Worm (Caenorhabditis elegans) whole organism, L4 larva: ENCODE measurements around the gene cpt-4.
A peak's percentile ranks its signal among the peaks of the same experiment; 100 is the strongest.

Source experiments
- D1046.2 ChIP-seq: fragments of 200-800 bp; sonication (Bioruptor generic); IDR thresholded peaks from 2 replicates; pipeline ENCODE4 v1.3.6; 2022; ENCODE audit warnings: missing genetic modification characterization, missing compliant biosample characterization
- F10B5.3 ChIP-seq: sonication (generic microtip); optimal IDR thresholded peaks from 2 replicates; lab custom pipeline; 2016; ENCODE audit warnings: mild to moderate bottlenecking, missing genetic modification characterization, missing compliant biosample characterization
- F37D6.2 ChIP-seq: sonication (generic microtip); optimal IDR thresholded peaks from 2 replicates; lab custom pipeline; 2016; ENCODE audit warnings: mild to moderate bottlenecking, missing genetic modification characterization, missing compliant biosample characterization
- T20F7.1 ChIP-seq: fragments of 200-800 bp; sonication (Bioruptor generic); optimal IDR thresholded peaks from 2 replicates; lab custom pipeline; 2018; ENCODE audit warnings: mild to moderate bottlenecking, missing genetic modification characterization, missing compliant biosample characterization
- T26A8.4 ChIP-seq: fragments of 200-800 bp; sonication (Bioruptor generic); IDR thresholded peaks from 2 replicates; pipeline ENCODE4 v1.3.6; 2022; ENCODE audit warnings: missing genetic modification characterization, missing compliant biosample characterization
- Y105C5A.15 ChIP-seq: fragments of 200-800 bp; sonication (Bioruptor generic); IDR thresholded peaks from 2 replicates; pipeline ENCODE4 v1.3.6; 2022; ENCODE audit warnings: missing genetic modification characterization, missing compliant biosample characterization
- Y48G9A.11 ChIP-seq: fragments of 200-800 bp; sonication (Bioruptor generic); IDR thresholded peaks from 2 replicates; pipeline ENCODE4 v1.3.6; 2022; ENCODE audit warnings: missing genetic modification reagents, missing genetic modification characterization, missing compliant biosample characterization
- Y5F2A.4 ChIP-seq: fragments of 200-800 bp; sonication (Bioruptor generic); optimal IDR thresholded peaks from 2 replicates; lab custom pipeline; 2018; ENCODE audit warnings: mild to moderate bottlenecking, missing genetic modification characterization, missing compliant biosample characterization
- ZK337.2 ChIP-seq: fragments of 200-800 bp; sonication (Bioruptor generic); IDR thresholded peaks from 2 replicates; pipeline ENCODE4 v1.3.6; 2022; ENCODE audit warnings: missing genetic modification reagents, missing genetic modification characterization, missing compliant biosample characterization
- ZK546.5 ChIP-seq, 2 experiments: sonication (generic microtip); optimal IDR thresholded peaks; 2 replicates each; lab custom pipeline; 2017; ENCODE audit warnings: missing biosample characterization in 2 of 2, missing genetic modification characterization in 2 of 2
- aly-2 ChIP-seq: sonication (generic microtip); optimal IDR thresholded peaks from 2 replicates; lab custom pipeline; 2018; ENCODE audit warnings: missing biosample characterization, missing genetic modification characterization
- attf-4 ChIP-seq: sonication (generic microtip); optimal IDR thresholded peaks from 3 replicates; lab custom pipeline; 2017; ENCODE audit warnings: missing biosample characterization, missing genetic modification characterization
- ceh-20 ChIP-seq: fragments of 200-800 bp; sonication (Bioruptor generic); IDR thresholded peaks from 2 replicates; pipeline ENCODE4 v1.3.6; 2022; ENCODE audit warnings: missing genetic modification reagents, missing genetic modification characterization, missing compliant biosample characterization
- ceh-44 ChIP-seq: fragments of 200-800 bp; sonication (Bioruptor generic); IDR thresholded peaks from 2 replicates; pipeline ENCODE4 v1.3.6; 2022; ENCODE audit warnings: missing genetic modification reagents, missing genetic modification characterization, missing compliant biosample characterization
- ceh-62 ChIP-seq: sonication (generic microtip); optimal IDR thresholded peaks from 2 replicates; lab custom pipeline; 2017; ENCODE audit warnings: missing biosample characterization, missing genetic modification characterization
- ceh-82 ChIP-seq: sonication (generic microtip); optimal IDR thresholded peaks from 2 replicates; lab custom pipeline; 2017; ENCODE audit warnings: missing biosample characterization, missing genetic modification characterization
- daf-16 ChIP-seq, 3 experiments: sonication (generic microtip); optimal IDR thresholded peaks; 2 replicates each; lab custom pipeline; 2016 to 2017; ENCODE audit warnings: missing genetic modification characterization in 3 of 3, missing genetic modification reagents in 3 of 3, mild to moderate bottlenecking in 2 of 3, missing compliant biosample characterization in 2 of 3, missing biosample characterization in 1 of 3, moderate library complexity in 1 of 3
- dmd-6 ChIP-seq: fragments of 200-800 bp; sonication (Bioruptor generic); IDR thresholded peaks from 2 replicates; pipeline ENCODE4 v1.3.6; 2022; ENCODE audit warnings: missing genetic modification reagents, missing genetic modification characterization, missing compliant biosample characterization
- dmd-9 ChIP-seq: fragments of 200-800 bp; sonication (Bioruptor generic); IDR thresholded peaks from 2 replicates; pipeline ENCODE4 v1.3.6; 2022; ENCODE audit warnings: missing genetic modification reagents, missing genetic modification characterization, missing compliant biosample characterization
- duxl-1 ChIP-seq: sonication (generic microtip); optimal IDR thresholded peaks from 2 replicates; lab custom pipeline; 2016; ENCODE audit warnings: mild to moderate bottlenecking, missing genetic modification characterization, moderate library complexity, missing compliant biosample characterization; ENCODE audit not compliant: poor library complexity
- fkh-10 ChIP-seq: fragments of 150-350 bp; optimal IDR thresholded peaks from 2 replicates; lab custom pipeline; 2014; ENCODE audit warnings: missing biosample characterization, missing genetic modification reagents, missing genetic modification characterization
- fos-1 ChIP-seq: fragments of 150-350 bp; optimal IDR thresholded peaks from 2 replicates; lab custom pipeline; 2014; ENCODE audit warnings: missing biosample characterization, missing genetic modification characterization
- gei-8 ChIP-seq: fragments of 200-800 bp; sonication (Bioruptor generic); optimal IDR thresholded peaks from 2 replicates; lab custom pipeline; 2018; ENCODE audit warnings: mild to moderate bottlenecking, missing genetic modification characterization, missing compliant biosample characterization
- hif-1 ChIP-seq, 2 experiments: sonication (generic microtip); optimal IDR thresholded peaks; 2 replicates each; lab custom pipeline; 2016 to 2017; ENCODE audit warnings: missing compliant biosample characterization in 2 of 2, missing genetic modification characterization in 2 of 2, missing genetic modification reagents in 2 of 2, missing genotype in 2 of 2, mild to moderate bottlenecking in 1 of 2
- hlh-30 ChIP-seq: sonication (generic microtip); optimal IDR thresholded peaks from 2 replicates; lab custom pipeline; 2017; ENCODE audit warnings: antibody characterized with exemption, mild to moderate bottlenecking, missing genetic modification characterization, missing compliant biosample characterization; ENCODE audit not compliant: insufficient read depth
- hmg-1.1 ChIP-seq: fragments of 200-800 bp; sonication (Bioruptor generic); IDR thresholded peaks from 2 replicates; pipeline ENCODE4 v1.3.6; 2022; ENCODE audit warnings: missing genetic modification reagents, missing genetic modification characterization, missing compliant biosample characterization
- lin-1 ChIP-seq: fragments of 200-800 bp; sonication (Bioruptor generic); IDR thresholded peaks from 2 replicates; pipeline ENCODE4 v1.3.6; 2022; ENCODE audit warnings: missing genetic modification reagents, missing genetic modification characterization, missing compliant biosample characterization
- lin-38 ChIP-seq: fragments of 200-800 bp; sonication (Bioruptor generic); IDR thresholded peaks from 2 replicates; pipeline ENCODE4 v1.3.6; 2022; ENCODE audit warnings: missing genetic modification reagents, missing genetic modification characterization, missing compliant biosample characterization
- lir-3 ChIP-seq: sonication (generic microtip); optimal IDR thresholded peaks from 2 replicates; lab custom pipeline; 2016; ENCODE audit warnings: mild to moderate bottlenecking, missing genetic modification characterization, missing compliant biosample characterization
- lsy-2 ChIP-seq, 2 experiments: fragments of 150-350 bp in 1 of 2; sonication (generic microtip) in 1 of 2; optimal IDR thresholded peaks; 2 replicates each; lab custom pipeline; 2014 to 2017; ENCODE audit warnings: missing biosample characterization in 2 of 2, missing genetic modification characterization in 2 of 2
- madf-9 ChIP-seq: fragments of 200-800 bp; sonication (Bioruptor generic); conservative IDR thresholded peaks from 2 replicates; pipeline ENCODE4 v1.3.6; 2022; ENCODE audit warnings: missing genetic modification reagents, missing genetic modification characterization, missing compliant biosample characterization
- mdt-29 ChIP-seq: fragments of 200-800 bp; sonication (Bioruptor generic); IDR thresholded peaks from 2 replicates; pipeline ENCODE4 v1.3.6; 2022; ENCODE audit warnings: missing genetic modification reagents, missing genetic modification characterization, missing compliant biosample characterization
- mxl-3 ChIP-seq: fragments of 200-800 bp; sonication (Bioruptor generic); optimal IDR thresholded peaks from 2 replicates; lab custom pipeline; 2018; ENCODE audit warnings: mild to moderate bottlenecking, missing genetic modification characterization, missing compliant biosample characterization
- nhr-102 ChIP-seq: sonication (generic microtip); optimal IDR thresholded peaks from 2 replicates; lab custom pipeline; 2016; ENCODE audit warnings: mild to moderate bottlenecking, missing genetic modification characterization, moderate library complexity, missing compliant biosample characterization
- nhr-237 ChIP-seq: sonication (generic microtip); optimal IDR thresholded peaks from 2 replicates; lab custom pipeline; 2017; ENCODE audit warnings: missing biosample characterization, missing genetic modification characterization
- nhr-25 ChIP-seq: sonication (generic microtip); optimal IDR thresholded peaks from 2 replicates; lab custom pipeline; 2017; ENCODE audit warnings: missing genetic modification characterization, mild to moderate bottlenecking, missing compliant biosample characterization, antibody characterized with exemption, moderate library complexity, borderline replicate concordance; ENCODE audit not compliant: insufficient read depth
- nhr-28 ChIP-seq: fragments of 150-350 bp; optimal IDR thresholded peaks from 2 replicates; lab custom pipeline; 2014; ENCODE audit warnings: missing biosample characterization, missing genetic modification characterization
- nhr-42 ChIP-seq: fragments of 200-800 bp; sonication (Bioruptor generic); IDR thresholded peaks from 2 replicates; pipeline ENCODE4 v1.3.6; 2022; ENCODE audit warnings: missing genetic modification characterization, missing compliant biosample characterization
- nhr-6 ChIP-seq: fragments of 150-350 bp; optimal IDR thresholded peaks from 2 replicates; lab custom pipeline; 2014; ENCODE audit warnings: missing biosample characterization, missing genetic modification characterization
- pha-4 ChIP-seq, 2 experiments: fragments of 150-350 bp in 1 of 2; fragments of 200-800 bp in 1 of 2; sonication (Bioruptor generic) in 1 of 2; IDR thresholded peaks in 1 of 2; optimal IDR thresholded peaks in 1 of 2; 2 replicates each; pipeline versions ENCODE4 v1.3.6 to Lab custom; 2014 to 2022; ENCODE audit warnings: missing genetic modification characterization in 2 of 2, missing genetic modification reagents in 2 of 2, missing biosample characterization in 1 of 2, missing compliant biosample characterization in 1 of 2
- pqm-1 ChIP-seq: sonication (generic microtip); optimal IDR thresholded peaks from 2 replicates; lab custom pipeline; 2017; ENCODE audit warnings: missing biosample characterization, missing genetic modification characterization
- rbr-2 ChIP-seq: sonication (generic microtip); optimal IDR thresholded peaks from 2 replicates; lab custom pipeline; 2016; ENCODE audit warnings: missing genotype, missing genetic modification characterization, missing compliant biosample characterization
- saeg-2 ChIP-seq: fragments of 200-800 bp; sonication (Bioruptor generic); IDR thresholded peaks from 2 replicates; pipeline ENCODE4 v1.3.6; 2022; ENCODE audit warnings: missing genetic modification reagents, missing genetic modification characterization, missing compliant biosample characterization
- sdz-12 ChIP-seq: fragments of 200-800 bp; sonication (Bioruptor generic); optimal IDR thresholded peaks from 2 replicates; lab custom pipeline; 2018; ENCODE audit warnings: mild to moderate bottlenecking, missing genetic modification characterization, missing compliant biosample characterization
- snpc-4 ChIP-seq: fragments of 150-350 bp; optimal IDR thresholded peaks from 2 replicates; lab custom pipeline; 2014; ENCODE audit warnings: missing biosample characterization, missing genetic modification characterization
- spr-3 ChIP-seq: fragments of 200-800 bp; sonication (Bioruptor generic); optimal IDR thresholded peaks from 2 replicates; lab custom pipeline; 2018; ENCODE audit warnings: mild to moderate bottlenecking, missing genetic modification characterization, missing compliant biosample characterization
- zfp-2 ChIP-seq: sonication (generic microtip); optimal IDR thresholded peaks from 2 replicates; lab custom pipeline; 2016; ENCODE audit warnings: mild to moderate bottlenecking, missing genetic modification characterization, missing compliant biosample characterization
- zfp-3 ChIP-seq: fragments of 200-800 bp; sonication (Bioruptor generic); conservative IDR thresholded peaks from 2 replicates; pipeline ENCODE4 v1.3.6; 2022; ENCODE audit warnings: missing genetic modification reagents, missing genetic modification characterization, missing compliant biosample characterization

Gene cpt-4

DNA sequence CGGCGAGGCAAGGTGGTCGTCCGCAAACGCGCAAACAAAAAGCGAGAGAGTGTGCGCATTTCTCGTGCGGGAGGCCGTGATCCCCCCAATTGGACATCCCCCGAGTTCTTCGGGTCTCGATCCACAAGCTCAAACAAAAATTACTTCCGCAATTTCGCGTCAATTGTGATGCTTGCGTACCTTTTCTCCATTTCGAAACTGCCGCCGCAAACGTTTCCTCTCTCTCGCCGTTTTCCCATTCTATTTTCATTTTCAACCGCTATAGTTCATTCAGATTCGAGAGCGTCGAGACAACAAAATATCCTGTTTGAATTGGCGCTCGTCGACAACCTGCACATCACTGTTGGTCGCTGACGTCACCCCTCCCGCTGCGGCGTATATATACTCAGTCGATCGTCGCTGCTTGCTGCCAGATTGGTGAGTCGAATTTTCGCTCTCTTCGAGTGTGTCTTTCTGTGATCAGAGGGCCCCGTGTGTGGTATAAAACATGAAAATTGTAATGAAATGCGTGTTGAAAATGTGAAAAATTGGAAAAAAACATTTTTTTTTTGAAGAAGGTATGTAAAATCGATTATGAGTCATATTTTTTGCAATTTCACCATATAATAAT is 21.9 kb upstream of the cpt-4 start, which contains the start of the genes pqn-51 and K11D12.14 (continued):
- TF ChIP-seq mdt-29 (GFP tag; lab: Robert Waterston, UW) (0 out of 2 replicates have a peak, but pooled peaks have one; percentile 59), Y105C5A.15 (GFP tag; lab: Robert Waterston, UW) (0 out of 2 replicates have a peak, but pooled peaks have one; percentile 54), T20F7.1 (GFP tag; lab: Kevin White, UChicago) (peak; percentile 81), dmd-6 (GFP tag; lab: Robert Waterston, UW) (peak; percentile 90), lsy-2 (tag; optimal IDR thresholded peaks at IDR 0.05; lab: Kevin White, UChicago) (peak; percentile 81 to 92), nhr-28 (tag; lab: Kevin White, UChicago) (peak; percentile 83), nhr-25 (tag; lab: Kevin White, UChicago) (peak; percentile 24), fos-1 (tag; lab: Kevin White, UChicago) (no peak), Y5F2A.4 (no peak), daf-16 (GFP tag; optimal IDR thresholded peaks at IDR 0.05; lab: Kevin White, UChicago) (peak; percentile 48 to 74), daf-16 (tag; optimal IDR thresholded peaks at IDR 0.05; lab: Kevin White, UChicago) (peak; percentile 81), ceh-62 (tag; lab: Kevin White, UChicago) (no peak), zfp-2 (tag; lab: Kevin White, UChicago) (peak; percentile 73), fkh-10 (GFP tag; lab: Kevin White, UChicago) (peak; percentile 93), nhr-6 (tag; lab: Kevin White, UChicago) (peak; percentile 81), hlh-30 (tag; lab: Kevin White, UChicago) (peak; percentile 70), duxl-1 (tag; lab: Kevin White, UChicago) (peak; percentile 42), ZK337.2 (GFP tag; lab: Robert Waterston, UW) (peak; percentile 69), snpc-4 (tag; lab: Kevin White, UChicago) (no peak), rbr-2 (tag; lab: Kevin White, UChicago) (peak; percentile 97), pha-4 (GFP tag; IDR thresholded peaks at IDR 0.05; lab: Robert Waterston, UW) (peak; percentile 90), pha-4 (tag; optimal IDR thresholded peaks at IDR 0.05; lab: Kevin White, UChicago) (peak; percentile 1), Y48G9A.11 (GFP tag; lab: Robert Waterston, UW) (peak; percentile 57; the same call in 1 of the 2 replicates), ceh-82 (no peak), nhr-42 (GFP tag; lab: Robert Waterston, UW) (peak; percentile 93), attf-4 (tag; lab: Kevin White, UChicago) (no peak), nhr-102 (tag; lab: Kevin White, UChicago) (peak; percentile 93), mxl-3 (GFP tag; lab: Kevin White, UChicago) (peak; percentile 56), sdz-12 (GFP tag; lab: Kevin White, UChicago) (no peak), D1046.2 (peak; percentile 76; the same call in 1 of the 2 replicates), aly-2 (tag; lab: Kevin White, UChicago) (peak; percentile 22), lir-3 (tag; lab: Kevin White, UChicago) (no peak), zfp-3 (GFP tag; lab: Robert Waterston, UW) (peak; percentile 75; the same call in 1 of the 2 replicates), nhr-237 (no peak), hif-1 (tag; optimal IDR thresholded peaks at IDR 0.05; lab: Kevin White, UChicago) (peak; percentile 61 to 75), F10B5.3 (tag; lab: Kevin White, UChicago) (peak; percentile 79), dmd-9 (no peak), T26A8.4 (GFP tag; lab: Robert Waterston, UW) (peak; percentile 93), F37D6.2 (peak; percentile 91), hmg-1.1 (GFP tag; lab: Robert Waterston, UW) (peak; percentile 91), ceh-44 (GFP tag; lab: Robert Waterston, UW) (peak; percentile 98), ceh-20 (GFP tag; lab: Robert Waterston, UW) (peak; percentile 97), lin-1 (GFP tag; lab: Robert Waterston, UW) (peak; percentile 61; the same call in 1 of the 2 replicates), lin-38 (GFP tag; lab: Robert Waterston, UW) (peak; percentile 93), ZK546.5 (tag; optimal IDR thresholded peaks at IDR 0.05; lab: Kevin White, UChicago) (peak; percentile 42 to 90), madf-9 (GFP tag; lab: Robert Waterston, UW) (peak; percentile 83), saeg-2 (peak; percentile 86), pqm-1 (tag; lab: Kevin White, UChicago) (no peak), gei-8 (GFP tag; lab: Kevin White, UChicago) (peak; percentile 35), spr-3 (GFP tag; lab: Kevin White, UChicago) (peak; percentile 61)
